Worm (Caenorhabditis elegans) whole organism, young adult: Measurements from ENCODE around the gene srw-13.

Experiments used
- B0019.2 ChIP-seq: fragments of 200-800 bp; sonication (Bioruptor generic); conservative IDR thresholded peaks from 2 replicates; pipeline ENCODE4 v1.3.6; 2022; ENCODE audit warnings: missing genetic modification reagents, missing genetic modification characterization, missing compliant biosample characterization
- B0261.1 ChIP-seq: sonication (generic microtip); optimal IDR thresholded peaks from 2 replicates; lab custom pipeline; 2016; ENCODE audit warnings: mild to moderate bottlenecking, missing genetic modification characterization, moderate library complexity, missing compliant biosample characterization
- C17E4.6 ChIP-seq: fragments of 200-800 bp; sonication (Bioruptor generic); IDR thresholded peaks from 2 replicates; pipeline ENCODE4 v1.3.6; 2022; ENCODE audit warnings: missing genetic modification reagents, missing genetic modification characterization, missing compliant biosample characterization
- F10E7.11 ChIP-seq: sonication (generic microtip); optimal IDR thresholded peaks from 2 replicates; lab custom pipeline; 2017; ENCODE audit warnings: mild to moderate bottlenecking, missing genetic modification characterization, moderate library complexity, missing compliant biosample characterization
- F23B12.7 ChIP-seq: sonication (generic microtip); optimal IDR thresholded peaks from 2 replicates; lab custom pipeline; 2017; ENCODE audit warnings: missing genetic modification characterization, mild to moderate bottlenecking, missing compliant biosample characterization, antibody characterized with exemption, moderate library complexity; ENCODE audit not compliant: insufficient read depth
- F55B11.4 ChIP-seq: sonication (generic microtip); optimal IDR thresholded peaks from 2 replicates; lab custom pipeline; 2016; ENCODE audit warnings: missing compliant biosample characterization, missing genetic modification characterization, borderline replicate concordance; ENCODE audit not compliant: insufficient read depth
- Y53G8AR.9 ChIP-seq: fragments of 200-800 bp; sonication (Bioruptor generic); conservative IDR thresholded peaks from 2 replicates; pipeline ENCODE4 v1.3.6; 2022; ENCODE audit warnings: missing genetic modification reagents, missing genetic modification characterization, missing compliant biosample characterization
- Y67H2A.10 ChIP-seq: fragments of 200-800 bp; sonication (Bioruptor generic); conservative IDR thresholded peaks from 2 replicates; pipeline ENCODE4 v1.3.6; 2022; ENCODE audit warnings: missing genetic modification reagents, missing genetic modification characterization, missing compliant biosample characterization
- akir-1 ChIP-seq: fragments of 200-800 bp; sonication (Bioruptor generic); optimal IDR thresholded peaks from 2 replicates; lab custom pipeline; 2018; ENCODE audit warnings: mild to moderate bottlenecking, missing genetic modification characterization, moderate library complexity, missing compliant biosample characterization
- aptf-2 ChIP-seq: fragments of 200-800 bp; sonication (Bioruptor generic); conservative IDR thresholded peaks from 2 replicates; pipeline ENCODE4 v1.3.6; 2022; ENCODE audit warnings: missing genetic modification reagents, missing genetic modification characterization, missing compliant biosample characterization
- bed-2 ChIP-seq: fragments of 200-800 bp; sonication (Bioruptor generic); IDR thresholded peaks from 2 replicates; pipeline ENCODE4 v1.3.6; 2022; ENCODE audit warnings: missing genetic modification reagents, missing genetic modification characterization, missing compliant biosample characterization
- ccch-3 ChIP-seq: fragments of 200-800 bp; sonication (Bioruptor generic); optimal IDR thresholded peaks from 2 replicates; lab custom pipeline; 2018; ENCODE audit warnings: mild to moderate bottlenecking, missing genetic modification characterization, missing compliant biosample characterization
- cebp-1 ChIP-seq, 2 experiments: fragments of 200-800 bp in 1 of 2; sonication (Bioruptor generic) in 1 of 2; sonication (generic microtip) in 1 of 2; IDR thresholded peaks in 1 of 2; optimal IDR thresholded peaks in 1 of 2; 2 replicates each; pipeline versions ENCODE4 v1.3.6 to Lab custom; 2017 to 2022; ENCODE audit warnings: missing compliant biosample characterization in 2 of 2, missing genetic modification characterization in 2 of 2, mild to moderate bottlenecking in 1 of 2, missing genetic modification reagents in 1 of 2, moderate library complexity in 1 of 2
- ceh-40 ChIP-seq: fragments of 200-800 bp; sonication (Bioruptor generic); IDR thresholded peaks from 2 replicates; pipeline ENCODE4 v1.3.6; 2022; ENCODE audit warnings: missing genetic modification characterization, missing compliant biosample characterization
- efl-1 ChIP-seq: fragments of 150-350 bp; optimal IDR thresholded peaks from 2 replicates; lab custom pipeline; 2014; ENCODE audit warnings: missing biosample characterization, missing genetic modification reagents, missing genetic modification characterization
- gei-17 ChIP-seq: fragments of 200-800 bp; sonication (Bioruptor generic); optimal IDR thresholded peaks from 2 replicates; lab custom pipeline; 2018; ENCODE audit warnings: mild to moderate bottlenecking, missing genetic modification characterization, missing compliant biosample characterization
- hmg-20 ChIP-seq: fragments of 200-800 bp; sonication (Bioruptor generic); IDR thresholded peaks from 2 replicates; pipeline ENCODE4 v1.3.6; 2022; ENCODE audit warnings: missing genetic modification reagents, missing genetic modification characterization, missing compliant biosample characterization
- hrde-1 ChIP-seq: sonication (generic microtip); optimal IDR thresholded peaks from 2 replicates; lab custom pipeline; 2016; ENCODE audit warnings: missing genetic modification characterization, mild to moderate bottlenecking, missing compliant biosample characterization, moderate library complexity, missing genotype, missing genetic modification reagents, borderline replicate concordance
- let-526 ChIP-seq: fragments of 200-800 bp; sonication (Bioruptor generic); IDR thresholded peaks from 2 replicates; pipeline ENCODE4 v1.3.6; 2022; ENCODE audit warnings: missing genetic modification reagents, missing genetic modification characterization, missing compliant biosample characterization
- lin-54 ChIP-seq: fragments of 200-800 bp; sonication (Bioruptor generic); optimal IDR thresholded peaks from 2 replicates; lab custom pipeline; 2018; ENCODE audit warnings: mild to moderate bottlenecking, missing genetic modification characterization, missing compliant biosample characterization
- lsy-27 ChIP-seq: sonication (generic microtip); optimal IDR thresholded peaks from 2 replicates; lab custom pipeline; 2017; ENCODE audit warnings: missing genetic modification characterization, mild to moderate bottlenecking, missing compliant biosample characterization, antibody characterized with exemption, missing genotype, borderline replicate concordance; ENCODE audit not compliant: insufficient read depth
- madf-8 ChIP-seq: fragments of 200-800 bp; sonication (Bioruptor generic); conservative IDR thresholded peaks from 2 replicates; pipeline ENCODE4 v1.3.6; 2022; ENCODE audit warnings: missing genetic modification reagents, missing genetic modification characterization, missing compliant biosample characterization
- mcd-1 ChIP-seq: fragments of 200-800 bp; sonication (Bioruptor generic); IDR thresholded peaks from 2 replicates; pipeline ENCODE4 v1.3.6; 2022; ENCODE audit warnings: missing genetic modification reagents, missing genetic modification characterization, missing compliant biosample characterization
- mxl-1 ChIP-seq: sonication (generic microtip); optimal IDR thresholded peaks from 2 replicates; lab custom pipeline; 2016; ENCODE audit warnings: missing genetic modification characterization, missing compliant biosample characterization
- nhr-179 ChIP-seq: sonication (generic microtip); optimal IDR thresholded peaks from 2 replicates; lab custom pipeline; 2016; ENCODE audit warnings: mild to moderate bottlenecking, missing genetic modification characterization, missing compliant biosample characterization
- nhr-27 ChIP-seq: fragments of 200-800 bp; sonication (Bioruptor generic); optimal IDR thresholded peaks from 2 replicates; lab custom pipeline; 2018; ENCODE audit warnings: mild to moderate bottlenecking, missing genetic modification characterization, moderate library complexity, missing compliant biosample characterization
- pbrm-1 ChIP-seq: fragments of 200-800 bp; sonication (Bioruptor generic); IDR thresholded peaks from 2 replicates; pipeline ENCODE4 v1.3.6; 2022; ENCODE audit warnings: missing genetic modification reagents, missing genetic modification characterization, missing compliant biosample characterization
- rcor-1 ChIP-seq: fragments of 200-800 bp; sonication (Bioruptor generic); IDR thresholded peaks from 2 replicates; pipeline ENCODE4 v1.3.6; 2022; ENCODE audit warnings: missing genetic modification reagents, missing genetic modification characterization, missing compliant biosample characterization
- rec-8 ChIP-seq, 2 experiments: sonication (generic microtip); optimal IDR thresholded peaks; 2 replicates each; lab custom pipeline; 2016; ENCODE audit warnings: mild to moderate bottlenecking in 2 of 2, missing genetic modification characterization in 2 of 2, missing genetic modification reagents in 2 of 2, missing genotype in 2 of 2, missing biosample characterization in 1 of 2, missing compliant biosample characterization in 1 of 2, moderate library complexity in 1 of 2
- repo-1 ChIP-seq: sonication (generic microtip); optimal IDR thresholded peaks from 2 replicates; lab custom pipeline; 2017; ENCODE audit warnings: mild to moderate bottlenecking, missing genetic modification characterization, missing compliant biosample characterization
- snpc-3.4 ChIP-seq: sonication (generic microtip); optimal IDR thresholded peaks from 2 replicates; lab custom pipeline; 2017; ENCODE audit warnings: missing genetic modification characterization, mild to moderate bottlenecking, missing compliant biosample characterization, antibody characterized with exemption, moderate library complexity, missing genotype, missing genetic modification reagents
- somi-1 ChIP-seq: fragments of 200-800 bp; sonication (Bioruptor generic); optimal IDR thresholded peaks from 2 replicates; lab custom pipeline; 2018; ENCODE audit warnings: mild to moderate bottlenecking, missing genetic modification characterization, missing compliant biosample characterization
- sptf-2 ChIP-seq: fragments of 200-800 bp; sonication (Bioruptor generic); optimal IDR thresholded peaks from 2 replicates; lab custom pipeline; 2018; ENCODE audit warnings: mild to moderate bottlenecking, missing genetic modification characterization, missing compliant biosample characterization
- unc-130 ChIP-seq: sonication (generic microtip); optimal IDR thresholded peaks from 2 replicates; lab custom pipeline; 2016; ENCODE audit warnings: missing genetic modification reagents, missing genetic modification characterization, missing compliant biosample characterization
- unc-62 ChIP-seq: fragments of 150-350 bp; optimal IDR thresholded peaks from 2 replicates; lab custom pipeline; 2014; ENCODE audit warnings: missing biosample characterization, missing genetic modification reagents, missing genetic modification characterization
- xnd-1 ChIP-seq: sonication (generic microtip); optimal IDR thresholded peaks from 2 replicates; lab custom pipeline; 2016; ENCODE audit warnings: missing genotype, missing genetic modification reagents, missing genetic modification characterization, missing compliant biosample characterization
- zim-3 ChIP-seq: sonication (generic microtip); optimal IDR thresholded peaks from 2 replicates; lab custom pipeline; 2017; ENCODE audit warnings: mild to moderate bottlenecking, missing genetic modification characterization, moderate library complexity, missing compliant biosample characterization
- ztf-18 ChIP-seq: sonication (generic microtip); optimal IDR thresholded peaks from 2 replicates; lab custom pipeline; 2016; ENCODE audit warnings: missing genotype, mild to moderate bottlenecking, missing genetic modification characterization, missing compliant biosample characterization
- ztf-28 ChIP-seq: fragments of 200-800 bp; sonication (Bioruptor generic); IDR thresholded peaks from 2 replicates; pipeline ENCODE4 v1.3.6; 2022; ENCODE audit warnings: missing genetic modification reagents, missing genetic modification characterization, missing compliant biosample characterization

srw-13 gene

ce11 chrV:15235661-15236060 lies 3.4 kb downstream of the srw-13 start, which contains the start of gene nhr-164:
TSS of gene nhr-164 (minus strand) at chrV:15235761.
- TF ChIP-seq zim-3 (tag; lab: Kevin White, UChicago) (no peak), lin-54 (no peak), xnd-1 (tag; lab: Kevin White, UChicago) (no peak), ceh-40 (GFP tag; lab: Robert Waterston, UW) (no peak), C17E4.6 (GFP tag; lab: Robert Waterston, UW) (no peak), mxl-1 (tag; lab: Kevin White, UChicago) (no peak), pbrm-1 (GFP tag; lab: Robert Waterston, UW) (no peak), nhr-179 (no peak), let-526 (GFP tag; lab: Robert Waterston, UW) (no peak), F23B12.7 (no peak), F55B11.4 (tag; lab: Kevin White, UChicago) (no peak), sptf-2 (GFP tag; lab: Kevin White, UChicago) (no peak), ccch-3 (no peak), rcor-1 (GFP tag; lab: Robert Waterston, UW) (no peak), B0261.1 (tag; lab: Kevin White, UChicago) (no peak), gei-17 (GFP tag; lab: Kevin White, UChicago) (no peak), F10E7.11 (tag; lab: Kevin White, UChicago) (no peak), Y67H2A.10 (GFP tag; lab: Robert Waterston, UW) (no peak), akir-1 (GFP tag; lab: Kevin White, UChicago) (no peak), lsy-27 (tag; lab: Kevin White, UChicago) (no peak)

- TF ChIP-seq efl-1 (GFP tag; lab: Kevin White, UChicago), result no peak
- TF ChIP-seq hrde-1, result no peak
- no peak for TF ChIP-seq B0019.2 (GFP tag; lab: Robert Waterston, UW)
- no peak for TF ChIP-seq Y53G8AR.9 (GFP tag; lab: Robert Waterston, UW)
- no peak for TF ChIP-seq cebp-1 (GFP tag; IDR thresholded peaks at IDR 0.05; lab: Robert Waterston, UW)
- TF ChIP-seq cebp-1 (tag; optimal IDR thresholded peaks at IDR 0.05; lab: Kevin White, UChicago), result no peak
- TF ChIP-seq madf-8, result no peak
- no peak for TF ChIP-seq snpc-3.4
- TF ChIP-seq F23B12.7, result no peak
- no peak for TF ChIP-seq nhr-27 (tag; lab: Kevin White, UChicago)
- no peak for TF ChIP-seq unc-62 (GFP tag; lab: Kevin White, UChicago)
- no peak for TF ChIP-seq aptf-2
- no peak for TF ChIP-seq somi-1 (GFP tag; lab: Kevin White, UChicago)
- TF ChIP-seq rec-8 (tag; optimal IDR thresholded peaks at IDR 0.05; lab: Kevin White, UChicago), result no peak
- TF ChIP-seq ztf-18 (tag; lab: Kevin White, UChicago), result no peak
- TF ChIP-seq hmg-20 (GFP tag; lab: Robert Waterston, UW), result no peak
- TF ChIP-seq unc-130 (GFP tag; lab: Kevin White, UChicago), result no peak
- TF ChIP-seq mcd-1 (GFP tag; lab: Robert Waterston, UW), result no peak
- no peak for TF ChIP-seq ztf-28 (GFP tag; lab: Robert Waterston, UW)
- no peak for TF ChIP-seq bed-2
- no peak for TF ChIP-seq repo-1 (tag; lab: Kevin White, UChicago)
- TF ChIP-seq, all 124 proteins: peak for 0
Measured at ce11 chrV:15238552-15238951, 6.3 kb downstream of the srw-13 start, which contains the start of gene srw-12. TSS of gene srw-12 (minus strand) at chrV:15238652.
